Fruit fly (Drosophila melanogaster): ENCODE measurements around the gene CG43115.

DNA sequence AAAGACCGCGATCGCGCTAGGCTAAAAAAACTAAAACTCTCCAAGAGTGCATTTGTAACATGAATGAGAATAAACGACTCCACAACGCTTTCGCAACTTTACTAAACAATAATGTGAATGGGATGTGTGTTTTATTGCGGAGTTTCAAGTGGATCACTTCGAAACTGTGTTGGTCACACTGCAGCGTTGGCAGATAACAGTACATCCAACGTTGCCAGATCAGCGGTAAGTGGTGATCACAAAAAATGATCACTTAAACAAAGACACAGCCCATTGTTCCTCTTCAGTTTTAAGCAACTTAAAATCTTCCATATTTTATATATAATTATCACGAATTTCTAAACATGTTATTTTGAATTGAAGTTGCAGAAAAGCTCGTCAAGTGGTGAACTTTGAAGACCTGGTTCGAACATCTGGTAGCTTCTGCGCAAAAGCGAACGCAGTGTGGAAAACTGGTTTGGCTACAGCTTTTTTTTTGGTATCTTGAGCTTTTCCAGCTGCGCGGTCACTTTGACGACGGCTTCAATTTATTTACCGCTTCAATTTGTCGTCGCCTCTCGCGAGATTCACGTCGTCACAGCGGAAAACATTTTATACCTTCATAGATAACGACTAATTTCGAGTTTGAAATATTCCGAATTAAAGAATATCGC is 15.8 kb downstream of the CG43115 start, which contains the start of gene CG5921:
- TF ChIP-seq psq (optimal IDR thresholded peaks at IDR 0.05) (no peak), Sin3A (optimal IDR thresholded peaks at IDR 0.05) (no peak), Myc (optimal IDR thresholded peaks at IDR 0.05) (no peak), insv (optimal IDR thresholded peaks at IDR 0.05) (no peak), h (optimal IDR thresholded peaks at IDR 0.05) (no peak), ttk (optimal IDR thresholded peaks at IDR 0.05) (no peak)

Measured in Kc167 (cell line).